Fruit fly (Drosophila melanogaster): ENCODE measurements around the gene CG8461.

- TF ChIP-seq gsb-n (tag; optimal IDR thresholded peaks at IDR 0.05): no peak
- no peak for TF ChIP-seq Myb (GFP tag; optimal IDR thresholded peaks at IDR 0.05)
- no peak for TF ChIP-seq CG17568 (GFP tag; optimal IDR thresholded peaks at IDR 0.05)
- TF ChIP-seq grau (tag; optimal IDR thresholded peaks at IDR 0.05): no peak
- no peak for TF ChIP-seq Dref (GFP tag; IDR thresholded peaks at IDR 0.05)
- TF ChIP-seq Opbp (GFP tag; IDR thresholded peaks at IDR 0.05; ENCODE audit: partially characterized antibody): no peak
- TF ChIP-seq Dek (tag; optimal IDR thresholded peaks at IDR 0.05): no peak
- no peak for TF ChIP-seq kay (GFP tag; optimal IDR thresholded peaks at IDR 0.05)
- TF ChIP-seq Fer1 (GFP tag; optimal IDR thresholded peaks at IDR 0.05): no peak
- no peak for TF ChIP-seq stwl (tag; optimal IDR thresholded peaks at IDR 0.05)
- TF ChIP-seq mirr (GFP tag; optimal IDR thresholded peaks at IDR 0.05): no peak
- TF ChIP-seq pnt (GFP tag; optimal IDR thresholded peaks at IDR 0.05): no peak
- TF ChIP-seq zen (tag; optimal IDR thresholded peaks at IDR 0.05): peak; percentile 71
These were observed 35.5 kb downstream of the CG8461 start for dm6 chr3R:14477877-14478437.
